Worm (Caenorhabditis elegans) whole organism, mixed stage, embryonic: ENCODE measurements around the gene nep-3.

Experiments used
- M03D4.4 ChIP-seq: sonication (generic microtip); optimal IDR thresholded peaks from 2 replicates; lab custom pipeline; 2017; ENCODE audit warnings: mild to moderate bottlenecking, missing genetic modification characterization, missing compliant biosample characterization
- bed-3 ChIP-seq: fragments of 200-800 bp; sonication (Bioruptor generic); optimal IDR thresholded peaks from 3 replicates; lab custom pipeline; 2018; ENCODE audit warnings: mild to moderate bottlenecking, missing genetic modification characterization, moderate library complexity, missing compliant biosample characterization
- blmp-1 ChIP-seq: fragments of 150-350 bp; optimal IDR thresholded peaks from 2 replicates; lab custom pipeline; 2014; ENCODE audit warnings: missing biosample characterization, missing genetic modification characterization
- ceh-39 ChIP-seq: fragments of 150-350 bp; optimal IDR thresholded peaks from 2 replicates; lab custom pipeline; 2014; ENCODE audit warnings: missing biosample characterization, missing genetic modification characterization
- ceh-43 ChIP-seq: fragments of 200-800 bp; sonication (Bioruptor generic); optimal IDR thresholded peaks from 2 replicates; lab custom pipeline; 2018; ENCODE audit warnings: mild to moderate bottlenecking, missing genetic modification characterization, moderate library complexity, missing compliant biosample characterization
- ceh-83 ChIP-seq: fragments of 200-800 bp; sonication (Bioruptor generic); optimal IDR thresholded peaks from 2 replicates; lab custom pipeline; 2018; ENCODE audit warnings: mild to moderate bottlenecking, missing genetic modification characterization, missing compliant biosample characterization
- cnd-1 ChIP-seq: fragments of 200-800 bp; sonication (Bioruptor generic); optimal IDR thresholded peaks from 2 replicates; lab custom pipeline; 2018; ENCODE audit warnings: mild to moderate bottlenecking, missing genetic modification characterization, missing compliant biosample characterization
- drap-1 ChIP-seq: fragments of 200-800 bp; sonication (Bioruptor generic); optimal IDR thresholded peaks from 3 replicates; lab custom pipeline; 2018; ENCODE audit warnings: mild to moderate bottlenecking, missing genetic modification characterization, missing compliant biosample characterization
- elt-1 ChIP-seq: sonication (generic microtip); optimal IDR thresholded peaks from 2 replicates; lab custom pipeline; 2017; ENCODE audit warnings: missing genetic modification characterization, mild to moderate bottlenecking, missing compliant biosample characterization, antibody characterized with exemption, moderate library complexity, borderline replicate concordance; ENCODE audit not compliant: insufficient read depth
- elt-3 ChIP-seq: fragments of 150-350 bp; optimal IDR thresholded peaks from 2 replicates; lab custom pipeline; 2014; ENCODE audit warnings: missing biosample characterization, missing genetic modification characterization
- flh-1 ChIP-seq: fragments of 200-800 bp; sonication (Bioruptor generic); optimal IDR thresholded peaks from 2 replicates; lab custom pipeline; 2018; ENCODE audit warnings: mild to moderate bottlenecking, missing genetic modification characterization, moderate library complexity, missing compliant biosample characterization
- ham-2 ChIP-seq: fragments of 200-800 bp; sonication (Bioruptor generic); optimal IDR thresholded peaks from 2 replicates; lab custom pipeline; 2018; ENCODE audit warnings: mild to moderate bottlenecking, missing genetic modification characterization, missing compliant biosample characterization
- lin-13 ChIP-seq: fragments of 150-350 bp; optimal IDR thresholded peaks from 2 replicates; lab custom pipeline; 2014; ENCODE audit warnings: missing biosample characterization, missing genetic modification characterization
- lsy-2 ChIP-seq: fragments of 150-350 bp; optimal IDR thresholded peaks from 2 replicates; lab custom pipeline; 2014; ENCODE audit warnings: missing biosample characterization, missing genetic modification characterization
- mab-5 ChIP-seq: fragments of 150-350 bp; optimal IDR thresholded peaks from 2 replicates; lab custom pipeline; 2014; ENCODE audit warnings: missing biosample characterization, missing genetic modification characterization
- mep-1 ChIP-seq: fragments of 150-350 bp; optimal IDR thresholded peaks from 2 replicates; lab custom pipeline; 2017; ENCODE audit warnings: missing biosample characterization, missing genetic modification reagents, missing genetic modification characterization, inconsistent platforms
- mls-2 ChIP-seq: sonication (generic microtip); optimal IDR thresholded peaks from 2 replicates; lab custom pipeline; 2016; ENCODE audit warnings: mild to moderate bottlenecking, missing genetic modification characterization, moderate library complexity, missing compliant biosample characterization
- nhr-12 ChIP-seq: fragments of 150-350 bp; optimal IDR thresholded peaks from 2 replicates; lab custom pipeline; 2014; ENCODE audit warnings: missing biosample characterization, missing genetic modification characterization
- nhr-2 ChIP-seq: fragments of 150-350 bp; optimal IDR thresholded peaks from 2 replicates; lab custom pipeline; 2014; ENCODE audit warnings: missing biosample characterization, missing genetic modification characterization
- nhr-237 ChIP-seq: fragments of 150-350 bp; optimal IDR thresholded peaks from 2 replicates; lab custom pipeline; 2014; ENCODE audit warnings: missing biosample characterization, missing genetic modification characterization
- nhr-28 ChIP-seq: fragments of 150-350 bp; optimal IDR thresholded peaks from 2 replicates; lab custom pipeline; 2014; ENCODE audit warnings: missing biosample characterization, missing genetic modification characterization
- nhr-76 ChIP-seq: sonication (generic microtip); optimal IDR thresholded peaks from 2 replicates; lab custom pipeline; 2017; ENCODE audit warnings: missing biosample characterization, missing genetic modification characterization
- sem-2 ChIP-seq: fragments of 200-800 bp; sonication (Bioruptor generic); optimal IDR thresholded peaks from 2 replicates; lab custom pipeline; 2018; ENCODE audit warnings: mild to moderate bottlenecking, missing genetic modification characterization, missing compliant biosample characterization
- snpc-4 ChIP-seq: fragments of 150-350 bp; optimal IDR thresholded peaks from 2 replicates; lab custom pipeline; 2014; ENCODE audit warnings: missing biosample characterization, missing genetic modification characterization
- tbx-8 ChIP-seq: fragments of 200-800 bp; sonication (Bioruptor generic); optimal IDR thresholded peaks from 2 replicates; lab custom pipeline; 2018; ENCODE audit warnings: mild to moderate bottlenecking, missing genetic modification characterization, moderate library complexity, missing compliant biosample characterization
- unc-120 ChIP-seq: sonication (generic microtip); optimal IDR thresholded peaks from 2 replicates; lab custom pipeline; 2017; ENCODE audit warnings: missing genetic modification characterization, missing compliant biosample characterization; ENCODE audit not compliant: poor library complexity, severe bottlenecking
- unc-39 ChIP-seq: fragments of 150-350 bp; optimal IDR thresholded peaks from 2 replicates; lab custom pipeline; 2014; ENCODE audit warnings: missing biosample characterization, missing genetic modification characterization
- unc-62 ChIP-seq: fragments of 150-350 bp; optimal IDR thresholded peaks from 2 replicates; lab custom pipeline; 2014; ENCODE audit warnings: missing biosample characterization, missing genetic modification reagents, missing genetic modification characterization
- zip-8 ChIP-seq: fragments of 150-350 bp; optimal IDR thresholded peaks from 2 replicates; lab custom pipeline; 2014; ENCODE audit warnings: missing biosample characterization, missing genetic modification characterization
- ztf-11 ChIP-seq: fragments of 150-350 bp; optimal IDR thresholded peaks from 2 replicates; lab custom pipeline; 2014; ENCODE audit warnings: missing biosample characterization, missing genetic modification characterization

Gene nep-3

ce11 chrII:3891124-3891523, 14.1 kb upstream of the nep-3 start, which contains the start of gene F53C3.8:
F53C3.8 (plus strand) TSS chrII:3891424.
- no peak for TF ChIP-seq ztf-11 (tag; lab: Kevin White, UChicago)
- no peak for TF ChIP-seq ceh-43 (GFP tag; lab: Kevin White, UChicago)
- TF ChIP-seq nhr-2, result no peak
- no peak for TF ChIP-seq nhr-28 (tag; lab: Kevin White, UChicago)
- TF ChIP-seq drap-1 (GFP tag; lab: Kevin White, UChicago), result no peak
- TF ChIP-seq unc-39 (tag; lab: Kevin White, UChicago), result no peak
- TF ChIP-seq snpc-4 (tag; lab: Kevin White, UChicago), result no peak
- no peak for TF ChIP-seq mep-1 (tag; lab: Kevin White, UChicago)
- no peak for TF ChIP-seq ham-2 (GFP tag; lab: Kevin White, UChicago)
- TF ChIP-seq ceh-39 (tag; lab: Kevin White, UChicago), result no peak
- TF ChIP-seq mab-5 (tag; lab: Kevin White, UChicago), result no peak
- no peak for TF ChIP-seq ceh-83 (GFP tag; lab: Kevin White, UChicago)
- TF ChIP-seq nhr-76 (tag; lab: Kevin White, UChicago), result no peak
- no peak for TF ChIP-seq nhr-237 (tag; lab: Kevin White, UChicago)
- TF ChIP-seq nhr-12, result no peak
- no peak for TF ChIP-seq unc-62 (GFP tag; lab: Kevin White, UChicago)
- TF ChIP-seq mls-2, result no peak
- TF ChIP-seq tbx-8, result no peak
- TF ChIP-seq zip-8 (tag; lab: Kevin White, UChicago), result no peak
- no peak for TF ChIP-seq bed-3 (GFP tag; lab: Kevin White, UChicago)

ce11 chrII:3879945-3880344, 2.9 kb upstream of the nep-3 start, which contains the start of gene nhr-166:
nhr-166 (plus strand) TSS chrII:3880245.
- TF ChIP-seq zip-8 (tag; lab: Kevin White, UChicago) (no peak), ceh-43 (GFP tag; lab: Kevin White, UChicago) (no peak), elt-1 (tag; lab: Kevin White, UChicago) (no peak), nhr-12 (no peak), blmp-1 (tag; lab: Kevin White, UChicago) (no peak)

DNA sequence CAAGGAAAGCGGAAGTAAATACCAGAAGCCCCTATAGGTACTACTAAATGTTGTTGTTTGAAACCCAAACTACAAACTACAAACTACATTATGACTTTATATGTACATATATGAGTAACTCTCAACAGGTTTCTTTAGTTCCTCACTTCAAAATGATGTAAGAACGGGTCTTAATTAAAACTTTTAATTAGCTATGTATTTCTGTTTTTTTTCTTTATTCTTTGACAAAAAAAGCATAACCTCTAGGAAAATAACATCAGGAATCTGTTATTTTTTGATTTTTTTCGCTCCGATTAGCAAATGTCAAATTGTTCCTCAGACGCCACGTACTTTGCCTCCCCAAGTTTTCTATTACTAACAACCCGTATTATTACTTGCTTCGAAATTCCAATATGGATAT, 1.3 kb upstream of the nep-3 start, which contains the start of gene srh-250:
TSS of gene srh-250 (plus strand) at position 301 of the 400 bp plus-strand sequence.
- TF ChIP-seq nhr-28 (tag; lab: Kevin White, UChicago) (no peak), unc-120 (tag; lab: Kevin White, UChicago) (no peak), ztf-11 (tag; lab: Kevin White, UChicago) (no peak), lsy-2 (tag; lab: Kevin White, UChicago) (no peak), bed-3 (GFP tag; lab: Kevin White, UChicago) (no peak), drap-1 (GFP tag; lab: Kevin White, UChicago) (no peak), ceh-83 (GFP tag; lab: Kevin White, UChicago) (no peak), zip-8 (tag; lab: Kevin White, UChicago) (no peak), elt-1 (tag; lab: Kevin White, UChicago) (no peak), blmp-1 (tag; lab: Kevin White, UChicago) (no peak), ham-2 (GFP tag; lab: Kevin White, UChicago) (no peak), flh-1 (GFP tag; lab: Kevin White, UChicago) (no peak), ceh-39 (tag; lab: Kevin White, UChicago) (no peak)

DNA sequence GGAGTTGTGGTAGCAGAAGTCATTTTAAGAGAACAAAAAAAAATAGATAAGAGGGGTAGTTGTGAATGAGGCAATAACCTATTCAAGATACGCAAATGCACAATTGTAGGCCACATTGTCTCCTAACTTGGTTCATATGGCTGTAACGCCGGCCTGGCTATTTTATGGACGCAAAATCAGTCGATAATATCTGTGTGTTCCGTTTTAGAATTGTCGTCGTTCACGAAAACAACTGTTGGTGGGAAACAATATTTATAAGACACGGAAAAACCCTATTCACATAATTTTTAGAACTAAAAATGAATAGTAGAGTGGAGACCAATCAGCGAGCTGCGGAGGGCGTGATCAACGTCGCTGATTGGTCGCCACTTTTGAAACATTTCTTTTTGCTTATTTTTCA, 847 bp upstream of the nep-3 start, which contains the start of gene sdz-7:
TSS of gene sdz-7 (minus strand) at position 101 of the 400 bp plus-strand sequence.
- no peak for TF ChIP-seq ham-2 (GFP tag; lab: Kevin White, UChicago)
- TF ChIP-seq, all 35 proteins: peak for 0

DNA sequence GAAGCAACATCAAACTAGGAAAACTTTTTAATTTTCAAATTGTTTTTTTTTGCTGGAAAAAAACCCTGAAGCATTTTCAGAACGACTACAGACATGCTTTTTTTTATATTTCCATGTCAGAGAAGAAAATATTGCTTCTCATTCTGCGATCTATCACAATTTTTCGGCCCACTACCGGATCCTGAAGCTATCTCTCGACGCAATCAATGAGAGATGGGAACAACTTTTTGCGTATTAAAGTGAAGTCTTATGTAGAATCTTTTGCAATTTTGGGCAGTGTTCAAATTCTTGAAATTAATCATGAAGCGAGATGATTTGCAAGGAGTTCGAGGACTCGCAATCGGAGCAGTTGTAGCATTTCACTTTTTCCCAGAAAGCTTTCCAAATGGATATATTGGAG, 7.4 kb downstream of the nep-3 start, which contains the start of gene oac-10:
TSS of gene oac-10 (plus strand) at position 301 of the 400 bp plus-strand sequence.
- TF ChIP-seq sem-2 (no peak), unc-120 (tag; lab: Kevin White, UChicago) (no peak), lin-13 (tag; lab: Kevin White, UChicago) (no peak)

ce11 chrII:3864652-3865051, 12.4 kb downstream of the nep-3 start, which contains the start of gene nhr-261:
nhr-261 (minus strand) TSS chrII:3864752.
- TF ChIP-seq nhr-12 (no peak), elt-3 (tag; lab: Kevin White, UChicago) (no peak), nhr-76 (tag; lab: Kevin White, UChicago) (no peak), nhr-2 (no peak), flh-1 (GFP tag; lab: Kevin White, UChicago) (no peak), unc-62 (GFP tag; lab: Kevin White, UChicago) (no peak), tbx-8 (no peak), blmp-1 (tag; lab: Kevin White, UChicago) (no peak), ham-2 (GFP tag; lab: Kevin White, UChicago) (no peak), ceh-43 (GFP tag; lab: Kevin White, UChicago) (no peak), cnd-1 (no peak), M03D4.4 (no peak)
